Fruit fly (Drosophila melanogaster): Measurements from ENCODE around the gene Hsp67Bc.

Gene Hsp67Bc

dm6 chr3L:9356138-9356753, 16.1 kb downstream of the Hsp67Bc start (continued):
- TF ChIP-seq CG9609 (GFP tag; optimal IDR thresholded peaks at IDR 0.05) (no peak), prd (optimal IDR thresholded peaks at IDR 0.05) (no peak), prd (GFP tag; IDR thresholded peaks at IDR 0.05) (no peak), Med (GFP tag) (peak; percentile 37), slp2 (GFP tag; optimal IDR thresholded peaks at IDR 0.05) (no peak), ash1 (GFP tag; optimal IDR thresholded peaks at IDR 0.05) (no peak), corto (GFP tag; optimal IDR thresholded peaks at IDR 0.05) (no peak), CG2199 (GFP tag; IDR thresholded peaks at IDR 0.05) (0 out of 3 replicates have a peak, but pooled peaks have one; percentile 57), CG17568 (GFP tag; optimal IDR thresholded peaks at IDR 0.05) (no peak), B-H1 (GFP tag; IDR thresholded peaks at IDR 0.05) (no peak), al (GFP tag; IDR thresholded peaks at IDR 0.05) (no peak), CTCF (GFP tag; optimal IDR thresholded peaks at IDR 0.05) (peak; percentile 90), Nf-YB (GFP tag; optimal IDR thresholded peaks at IDR 0.05) (no peak), Elba2 (GFP tag; optimal IDR thresholded peaks at IDR 0.05) (no peak), Lim3 (GFP tag; IDR thresholded peaks at IDR 0.05) (no peak), CG7928 (GFP tag; optimal IDR thresholded peaks at IDR 0.05) (no peak), BtbVII (GFP tag; optimal IDR thresholded peaks at IDR 0.05) (no peak)

- TF ChIP-seq Taf1 (GFP tag; IDR thresholded peaks at IDR 0.05) (no peak), fd64A (GFP tag; optimal IDR thresholded peaks at IDR 0.05) (no peak), Bdp1 (GFP tag; optimal IDR thresholded peaks at IDR 0.05) (no peak), CG10267 (tag; optimal IDR thresholded peaks at IDR 0.05) (no peak), toy (GFP tag; IDR thresholded peaks at IDR 0.05) (no peak), CG4328 (GFP tag; optimal IDR thresholded peaks at IDR 0.05) (no peak), gfzf (GFP tag; optimal IDR thresholded peaks at IDR 0.05) (no peak), CG1792 (GFP tag; optimal IDR thresholded peaks at IDR 0.05) (no peak), tin (GFP tag; optimal IDR thresholded peaks at IDR 0.05) (no peak), mirr (GFP tag; optimal IDR thresholded peaks at IDR 0.05) (peak; percentile 36), CG14014 (GFP tag; IDR thresholded peaks at IDR 0.05) (no peak), Doc3 (GFP tag; IDR thresholded peaks at IDR 0.05; ENCODE audit: partially characterized antibody) (no peak), CG10209 (GFP tag; optimal IDR thresholded peaks at IDR 0.05) (no peak), sima (GFP tag; optimal IDR thresholded peaks at IDR 0.05) (no peak), BtbVII (GFP tag; optimal IDR thresholded peaks at IDR 0.05) (peak; percentile 46), CG6854 (GFP tag; optimal IDR thresholded peaks at IDR 0.05) (no peak), Hey (tag; optimal IDR thresholded peaks at IDR 0.05) (peak; percentile 59), CG3838 (GFP tag; optimal IDR thresholded peaks at IDR 0.05) (no peak), grn (GFP tag; optimal IDR thresholded peaks at IDR 0.05) (peak; percentile 79), sug (tag; optimal IDR thresholded peaks at IDR 0.05) (peak; percentile 47), NK7.1 (GFP tag; optimal IDR thresholded peaks at IDR 0.05) (no peak), so (GFP tag; IDR thresholded peaks at IDR 0.05) (no peak), CG13123 (GFP tag; optimal IDR thresholded peaks at IDR 0.05) (no peak), CG16815 (GFP tag; optimal IDR thresholded peaks at IDR 0.05) (no peak), sim (GFP tag; IDR thresholded peaks at IDR 0.05) (no peak), Stat92E (GFP tag; optimal IDR thresholded peaks at IDR 0.05) (no peak), CG6272 (GFP tag; IDR thresholded peaks at IDR 0.05) (no peak), tio (GFP tag; optimal IDR thresholded peaks at IDR 0.05) (no peak), Pdp1 (GFP tag; optimal IDR thresholded peaks at IDR 0.05) (peak in 1 of 2 experiments; percentile 85), exex (tag; optimal IDR thresholded peaks at IDR 0.05) (peak; percentile 98), cato (GFP tag; optimal IDR thresholded peaks at IDR 0.05; ENCODE audit: borderline replicate concordance) (no peak), CG10321 (GFP tag; IDR thresholded peaks at IDR 0.05) (no peak)
These were observed 16.7 kb downstream of the Hsp67Bc start for dm6 chr3L:9355555-9355954.

Measured in whole organism, embryonic.